Worm (Caenorhabditis elegans): ENCODE results near the gene cha-1.
A peak's percentile ranks its signal among the peaks of the same experiment; 100 is the strongest.

Gene cha-1

ce11 chrIV:3652784-3653383 is 28.4 kb upstream of the cha-1 start:
- no peak for TF ChIP-seq ceh-28 (tag; optimal IDR thresholded peaks at IDR 0.05)
- TF ChIP-seq nhr-11 (tag; optimal IDR thresholded peaks at IDR 0.05) = no peak
- TF ChIP-seq elt-2 (tag; optimal IDR thresholded peaks at IDR 0.05) = no peak
- TF ChIP-seq nhr-67 (tag; optimal IDR thresholded peaks at IDR 0.05) = no peak
- no peak for TF ChIP-seq nhr-43 (tag; optimal IDR thresholded peaks at IDR 0.05; ENCODE audit: poor library complexity, severe bottlenecking)
- no peak for TF ChIP-seq nhr-25 (tag; optimal IDR thresholded peaks at IDR 0.05)
- no peak for TF ChIP-seq nhr-77 (tag; optimal IDR thresholded peaks at IDR 0.05)
- TF ChIP-seq lin-15B (tag; optimal IDR thresholded peaks at IDR 0.05) = no peak
- no peak for TF ChIP-seq unc-39 (tag; optimal IDR thresholded peaks at IDR 0.05)
- no peak for TF ChIP-seq nhr-76 (tag; optimal IDR thresholded peaks at IDR 0.05)
- TF ChIP-seq pqm-1 (tag; optimal IDR thresholded peaks at IDR 0.05) = no peak
- TF ChIP-seq elt-3 (tag; optimal IDR thresholded peaks at IDR 0.05) = no peak
- no peak for TF ChIP-seq ceh-82 (tag; optimal IDR thresholded peaks at IDR 0.05)
- no peak for TF ChIP-seq lsy-12 (tag; optimal IDR thresholded peaks at IDR 0.05)

ce11 chrIV:3652223-3652622 is 27.7 kb upstream of the cha-1 start:
- TF ChIP-seq unc-39 (tag; optimal IDR thresholded peaks at IDR 0.05) (no peak), nhr-11 (tag; optimal IDR thresholded peaks at IDR 0.05) (no peak), nhr-43 (tag; optimal IDR thresholded peaks at IDR 0.05; ENCODE audit: poor library complexity, severe bottlenecking) (peak; percentile 68), nhr-23 (tag; optimal IDR thresholded peaks at IDR 0.05) (peak; percentile 41), egl-5 (tag; optimal IDR thresholded peaks at IDR 0.05) (no peak), nfya-1 (tag; optimal IDR thresholded peaks at IDR 0.05; ENCODE audit: insufficient read depth) (peak; percentile 11), hmg-11 (tag; optimal IDR thresholded peaks at IDR 0.05) (no peak), nhr-67 (tag; optimal IDR thresholded peaks at IDR 0.05) (no peak), mml-1 (tag; optimal IDR thresholded peaks at IDR 0.05) (peak; percentile 50), nhr-25 (tag; optimal IDR thresholded peaks at IDR 0.05) (peak; percentile 17), nhr-12 (tag; optimal IDR thresholded peaks at IDR 0.05) (no peak), nhr-76 (tag; optimal IDR thresholded peaks at IDR 0.05) (no peak), aly-2 (tag; optimal IDR thresholded peaks at IDR 0.05) (no peak), elt-3 (tag; optimal IDR thresholded peaks at IDR 0.05) (no peak), zag-1 (tag; optimal IDR thresholded peaks at IDR 0.05) (no peak), pha-4 (tag; optimal IDR thresholded peaks at IDR 0.05) (peak; percentile 15), lsy-12 (tag; optimal IDR thresholded peaks at IDR 0.05) (no peak)

ce11 chrIV:3648634-3649240 is 24.2 kb upstream of the cha-1 start, which contains the start of gene CC8.2:
Gene CC8.2, minus strand, starts transcription at chrIV:3648684.
- TF ChIP-seq nhr-23 (tag; optimal IDR thresholded peaks at IDR 0.05) = peak; percentile 65
- TF ChIP-seq lsy-12 (tag; optimal IDR thresholded peaks at IDR 0.05) = peak; percentile 32
- peak; percentile 18 for TF ChIP-seq nhr-25 (tag; optimal IDR thresholded peaks at IDR 0.05)
- TF ChIP-seq ama-1 (optimal IDR thresholded peaks at IDR 0.05) = peak; percentile 47
- TF ChIP-seq tbx-2 (tag; optimal IDR thresholded peaks at IDR 0.05) = no peak
- TF ChIP-seq lin-39 (tag; optimal IDR thresholded peaks at IDR 0.05) = no peak
- TF ChIP-seq elt-3 (tag; optimal IDR thresholded peaks at IDR 0.05) = peak in 1 of 3 experiments; percentile 63
- peak; percentile 44 for TF ChIP-seq nfya-1 (tag; optimal IDR thresholded peaks at IDR 0.05; ENCODE audit: insufficient read depth)
- TF ChIP-seq unc-39 (tag; optimal IDR thresholded peaks at IDR 0.05) = no peak
- TF ChIP-seq hmg-11 (tag; optimal IDR thresholded peaks at IDR 0.05) = no peak
- no peak for TF ChIP-seq ztf-4 (tag; optimal IDR thresholded peaks at IDR 0.05)
- TF ChIP-seq ceh-16 (tag; optimal IDR thresholded peaks at IDR 0.05) = no peak
- TF ChIP-seq nhr-43 (tag; optimal IDR thresholded peaks at IDR 0.05; ENCODE audit: poor library complexity, severe bottlenecking) = peak; percentile 84
- TF ChIP-seq pha-4 (tag; optimal IDR thresholded peaks at IDR 0.05) = peak; percentile 15

- peak; percentile 54 for TF ChIP-seq nfya-1 (tag; optimal IDR thresholded peaks at IDR 0.05; ENCODE audit: insufficient read depth)
- peak; percentile 45 for TF ChIP-seq lin-39 (tag; optimal IDR thresholded peaks at IDR 0.05)
- no peak for TF ChIP-seq nhr-43 (tag; optimal IDR thresholded peaks at IDR 0.05; ENCODE audit: poor library complexity, severe bottlenecking)
- no peak for TF ChIP-seq lin-15B (tag; optimal IDR thresholded peaks at IDR 0.05)
- TF ChIP-seq nhr-25 (tag; optimal IDR thresholded peaks at IDR 0.05) = peak; percentile 33
Measured at ce11 chrIV:3647551-3647950, 23.1 kb upstream of the cha-1 start.

ce11 chrIV:3646338-3647154 is 22.0 kb upstream of the cha-1 start:
- TF ChIP-seq jun-1 (tag; optimal IDR thresholded peaks at IDR 0.05) = no peak
- peak; percentile 66 for TF ChIP-seq ceh-28 (tag; optimal IDR thresholded peaks at IDR 0.05)
- TF ChIP-seq elt-1 (tag; optimal IDR thresholded peaks at IDR 0.05) = no peak
- no peak for TF ChIP-seq ztf-11 (tag; optimal IDR thresholded peaks at IDR 0.05)
- no peak for TF ChIP-seq nfya-1 (tag; optimal IDR thresholded peaks at IDR 0.05; ENCODE audit: insufficient read depth)
- no peak for TF ChIP-seq nhr-76 (tag; optimal IDR thresholded peaks at IDR 0.05)
- no peak for TF ChIP-seq lin-15B (tag; optimal IDR thresholded peaks at IDR 0.05)
- TF ChIP-seq lin-39 (tag; optimal IDR thresholded peaks at IDR 0.05) = no peak
- no peak for TF ChIP-seq aly-2 (tag; optimal IDR thresholded peaks at IDR 0.05)
- TF ChIP-seq daf-12 (tag; optimal IDR thresholded peaks at IDR 0.05) = no peak
- no peak for TF ChIP-seq nhr-28 (tag; optimal IDR thresholded peaks at IDR 0.05)
- TF ChIP-seq nhr-237 (tag; optimal IDR thresholded peaks at IDR 0.05) = no peak
- TF ChIP-seq unc-62 (GFP tag; optimal IDR thresholded peaks at IDR 0.05) = no peak
- TF ChIP-seq egl-5 (tag; optimal IDR thresholded peaks at IDR 0.05) = no peak
- no peak for TF ChIP-seq unc-39 (tag; optimal IDR thresholded peaks at IDR 0.05)
- peak; percentile 69 for TF ChIP-seq ama-1 (optimal IDR thresholded peaks at IDR 0.05)
